Fruit fly (Drosophila melanogaster) whole organism, prepupa: ENCODE results near the gene GCC88.
A peak's percentile ranks its signal among the peaks of the same experiment; 100 is the strongest.

Source experiments
- CG10631 ChIP-seq: fragments of 200-800 bp; sonication (Bioruptor generic); optimal IDR thresholded peaks from 2 replicates; lab custom pipeline; 2016; ENCODE audit warnings: missing biosample characterization, missing genetic modification characterization
- CG10669 ChIP-seq: fragments of 200-800 bp; sonication (Bioruptor generic); optimal IDR thresholded peaks from 3 replicates; lab custom pipeline; 2018; ENCODE audit warnings: missing biosample characterization, mild to moderate bottlenecking, missing genetic modification characterization, moderate library complexity
- CG11762 ChIP-seq: fragments of 200-800 bp; sonication (Bioruptor generic); optimal IDR thresholded peaks from 3 replicates; lab custom pipeline; 2016; ENCODE audit warnings: missing biosample characterization, missing genetic modification characterization; ENCODE audit not compliant: insufficient read depth
- CG11902 ChIP-seq: fragments of 200-800 bp; sonication (Bioruptor generic); optimal IDR thresholded peaks from 3 replicates; lab custom pipeline; 2016; ENCODE audit warnings: missing biosample characterization, missing genetic modification characterization
- CG1621 ChIP-seq: fragments of 200-800 bp; sonication (Bioruptor generic); optimal IDR thresholded peaks from 3 replicates; lab custom pipeline; 2018; ENCODE audit warnings: missing biosample characterization, mild to moderate bottlenecking, missing genetic modification characterization
- CG3032 ChIP-seq: fragments of 200-800 bp; optimal IDR thresholded peaks from 2 replicates; lab custom pipeline; 2019; ENCODE audit warnings: missing biosample characterization, mild to moderate bottlenecking, missing genetic modification characterization, moderate library complexity
- CG31627 ChIP-seq: fragments of 200-800 bp; sonication (Bioruptor generic); optimal IDR thresholded peaks from 3 replicates; lab custom pipeline; 2016; ENCODE audit warnings: missing biosample characterization, missing genetic modification characterization
- CG32006 ChIP-seq: fragments of 200-800 bp; sonication (Bioruptor generic); optimal IDR thresholded peaks from 3 replicates; lab custom pipeline; 2017; ENCODE audit warnings: missing biosample characterization, mild to moderate bottlenecking, missing genetic modification characterization
- CG34406 ChIP-seq: fragments of 200-800 bp; sonication (Bioruptor generic); optimal IDR thresholded peaks from 3 replicates; lab custom pipeline; 2016; ENCODE audit warnings: missing biosample characterization, missing genetic modification characterization
- CG6163 ChIP-seq: fragments of 200-800 bp; sonication (Bioruptor generic); IDR thresholded peaks from 3 replicates; pipeline ENCODE4 v1.3.6; 2022; ENCODE audit warnings: missing biosample characterization, missing genetic modification characterization
- CG6276 ChIP-seq: fragments of 200-800 bp; sonication (Bioruptor generic); optimal IDR thresholded peaks from 2 replicates; lab custom pipeline; 2017; ENCODE audit warnings: missing biosample characterization, mild to moderate bottlenecking, missing genetic modification characterization
- CG6792 ChIP-seq: fragments of 200-800 bp; sonication (Bioruptor generic); optimal IDR thresholded peaks from 3 replicates; lab custom pipeline; 2016; ENCODE audit warnings: missing biosample characterization, missing genetic modification characterization
- CG6808 ChIP-seq: fragments of 200-800 bp; sonication (Bioruptor generic); optimal IDR thresholded peaks from 3 replicates; lab custom pipeline; 2017; ENCODE audit warnings: missing biosample characterization, missing genetic modification characterization, mild to moderate bottlenecking, moderate library complexity, missing genetic modification reagents
- CG6854 ChIP-seq: fragments of 200-800 bp; sonication (Bioruptor generic); optimal IDR thresholded peaks from 2 replicates; lab custom pipeline; 2017; ENCODE audit warnings: missing biosample characterization, mild to moderate bottlenecking, missing genetic modification characterization
- CG7368 ChIP-seq: fragments of 200-800 bp; sonication (Bioruptor generic); optimal IDR thresholded peaks from 3 replicates; lab custom pipeline; 2016; ENCODE audit warnings: missing biosample characterization, missing genetic modification characterization
- CG8319 ChIP-seq: fragments of 200-800 bp; sonication (Bioruptor generic); optimal IDR thresholded peaks from 3 replicates; lab custom pipeline; 2016; ENCODE audit warnings: missing biosample characterization, missing genetic modification characterization
- Eip93F ChIP-seq: fragments of 200-800 bp; sonication (Bioruptor generic); optimal IDR thresholded peaks from 2 replicates; lab custom pipeline; 2016; ENCODE audit warnings: missing biosample characterization, mild to moderate bottlenecking, missing genetic modification characterization
- Ets21C ChIP-seq: fragments of 200-800 bp; sonication (Bioruptor generic); optimal IDR thresholded peaks from 3 replicates; lab custom pipeline; 2016; ENCODE audit warnings: missing biosample characterization, missing genetic modification characterization
- Gug ChIP-seq: fragments of 200-800 bp; sonication (Bioruptor generic); IDR thresholded peaks from 2 replicates; pipeline ENCODE4 v1.3.6; 2022; ENCODE audit warnings: missing biosample characterization, missing genetic modification characterization
- Hr38 ChIP-seq: sonication (Bioruptor generic); optimal IDR thresholded peaks from 2 replicates; lab custom pipeline; 2016; ENCODE audit warnings: missing biosample characterization, missing genetic modification characterization
- Hr39 ChIP-seq: fragments of 200-800 bp; sonication (Bioruptor generic); optimal IDR thresholded peaks from 2 replicates; lab custom pipeline; 2016; ENCODE audit warnings: missing biosample characterization, missing genetic modification characterization
- Hr4 ChIP-seq: fragments of 200-800 bp; sonication (Bioruptor generic); optimal IDR thresholded peaks from 3 replicates; lab custom pipeline; 2016; ENCODE audit warnings: missing biosample characterization, missing genetic modification characterization
- Smox ChIP-seq: fragments of 200-800 bp; sonication (Bioruptor generic); optimal IDR thresholded peaks from 3 replicates; lab custom pipeline; 2016; ENCODE audit warnings: missing biosample characterization, missing genetic modification characterization
- Sox15 ChIP-seq: fragments of 200-800 bp; sonication (Bioruptor generic); optimal IDR thresholded peaks from 3 replicates; lab custom pipeline; 2016; ENCODE audit warnings: missing biosample characterization, missing genetic modification characterization
- cyc ChIP-seq: fragments of 200-800 bp; sonication (Bioruptor generic); optimal IDR thresholded peaks from 3 replicates; lab custom pipeline; 2016; ENCODE audit warnings: missing biosample characterization, missing genetic modification characterization
- dac ChIP-seq: fragments of 200-800 bp; sonication (Bioruptor generic); optimal IDR thresholded peaks from 2 replicates; lab custom pipeline; 2017; ENCODE audit warnings: missing biosample characterization, mild to moderate bottlenecking, missing genetic modification characterization
- dsx ChIP-seq: fragments of 200-800 bp; optimal IDR thresholded peaks from 3 replicates; lab custom pipeline; 2019; ENCODE audit warnings: missing biosample characterization, mild to moderate bottlenecking, missing genetic modification characterization, moderate library complexity; ENCODE audit not compliant: poor library complexity, severe bottlenecking
- fd59A ChIP-seq: fragments of 200-800 bp; sonication (Bioruptor generic); optimal IDR thresholded peaks from 2 replicates; lab custom pipeline; 2017; ENCODE audit warnings: missing biosample characterization, mild to moderate bottlenecking, missing genetic modification characterization, missing genetic modification reagents
- fd85E ChIP-seq: fragments of 200-800 bp; sonication (Bioruptor generic); optimal IDR thresholded peaks from 3 replicates; lab custom pipeline; 2016; ENCODE audit warnings: missing biosample characterization, missing genetic modification characterization
- fkh ChIP-seq: fragments of 200-800 bp; sonication (Bioruptor generic); optimal IDR thresholded peaks from 3 replicates; lab custom pipeline; 2017; ENCODE audit warnings: missing biosample characterization, mild to moderate bottlenecking, missing genetic modification characterization, moderate library complexity
- salr ChIP-seq, 2 experiments: fragments of 200-800 bp; sonication (Bioruptor generic); optimal IDR thresholded peaks; 3 replicates each; lab custom pipeline; 2016 to 2018; ENCODE audit warnings: missing biosample characterization in 2 of 2, missing genetic modification characterization in 2 of 2, mild to moderate bottlenecking in 1 of 2
- spab ChIP-seq: fragments of 200-800 bp; sonication (Bioruptor generic); optimal IDR thresholded peaks from 2 replicates; lab custom pipeline; 2017; ENCODE audit warnings: missing biosample characterization, mild to moderate bottlenecking, missing genetic modification characterization, missing genetic modification reagents
- svp ChIP-seq: fragments of 200-800 bp; sonication (Bioruptor generic); peaks from one replicate; lab custom pipeline; 2016; ENCODE audit warnings: missing biosample characterization, missing genetic modification characterization
- topi ChIP-seq: fragments of 200-800 bp; sonication (Bioruptor generic); optimal IDR thresholded peaks from 3 replicates; lab custom pipeline; 2016; ENCODE audit warnings: missing biosample characterization, missing genetic modification characterization

GCC88 gene

DNA sequence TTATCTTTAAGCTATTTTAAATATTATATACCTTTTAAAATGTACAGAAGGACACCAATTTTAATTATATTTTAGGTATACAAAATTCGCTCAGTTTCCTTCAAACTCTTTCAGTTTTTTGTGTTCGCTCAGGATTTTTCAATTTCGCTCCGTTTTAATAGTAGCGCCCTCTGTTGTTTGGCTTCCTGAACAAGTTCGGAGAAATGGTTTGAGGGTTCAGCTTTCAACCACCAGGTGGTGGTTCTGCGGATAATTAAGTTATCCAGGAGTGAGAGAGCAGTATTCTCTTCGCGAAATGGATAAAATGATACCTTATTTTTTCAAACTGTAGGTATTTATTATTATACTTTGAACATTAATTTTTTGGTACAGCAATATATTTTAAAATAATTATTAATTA lies 38.6 kb upstream of the GCC88 start (continued):
- no peak for TF ChIP-seq CG6854
- TF ChIP-seq spab (GFP tag; lab: Kevin White, UChicago), result peak; percentile 32
- TF ChIP-seq CG1621, result peak; percentile 25
- peak; percentile 60 for TF ChIP-seq Hr4 (GFP tag; lab: Kevin White, UChicago)
- no peak for TF ChIP-seq fkh (GFP tag; lab: Kevin White, UChicago)
- peak; percentile 8 for TF ChIP-seq dsx (GFP tag; lab: Kevin White, UChicago)
- peak; percentile 37 for TF ChIP-seq fd59A (GFP tag; lab: Kevin White, UChicago)
- TF ChIP-seq topi (GFP tag; lab: Kevin White, UChicago), result peak; percentile 53
- TF ChIP-seq CG10669 (GFP tag; lab: Kevin White, UChicago), result peak; percentile 64
- peak; percentile 11 for TF ChIP-seq fd85E (GFP tag; lab: Kevin White, UChicago)
- TF ChIP-seq CG34406 (GFP tag; lab: Kevin White, UChicago), result peak; percentile 24
- peak; percentile 33 for TF ChIP-seq CG31627
- peak; percentile 9 for TF ChIP-seq Smox (GFP tag; lab: Kevin White, UChicago)
- no peak for TF ChIP-seq Hr38 (GFP tag; lab: Kevin White, UChicago)
- TF ChIP-seq salr (GFP tag; optimal IDR thresholded peaks at IDR 0.05; lab: Kevin White, UChicago), result peak in 1 of 2 experiments; percentile 61
- TF ChIP-seq CG3032, result no peak
- TF ChIP-seq Hr39 (GFP tag; lab: Kevin White, UChicago), result peak; percentile 37
- TF ChIP-seq Ets21C (GFP tag; lab: Kevin White, UChicago), result no peak
- TF ChIP-seq CG11902, result no peak
- peak; percentile 53 for TF ChIP-seq CG32006
- TF ChIP-seq CG11762, result peak; percentile 45
- peak; percentile 65 for TF ChIP-seq CG6163 (GFP tag; lab: Robert Waterston, UW)
- no peak for TF ChIP-seq Sox15 (GFP tag; lab: Kevin White, UChicago)
- TF ChIP-seq Eip93F, result no peak
- peak; percentile 50 for TF ChIP-seq svp (GFP tag; lab: Kevin White, UChicago)
- peak; percentile 39 for TF ChIP-seq CG6276
- TF ChIP-seq dac (GFP tag; lab: Kevin White, UChicago), result peak; percentile 74
- peak; percentile 4 for TF ChIP-seq CG8319 (GFP tag; lab: Kevin White, UChicago)

- TF ChIP-seq Ets21C (GFP tag; lab: Kevin White, UChicago) (no peak), CG6808 (no peak), cyc (GFP tag; lab: Kevin White, UChicago) (no peak), Smox (GFP tag; lab: Kevin White, UChicago) (no peak), dac (GFP tag; lab: Kevin White, UChicago) (no peak), spab (GFP tag; lab: Kevin White, UChicago) (no peak)
Measured at dm6 chr3R:11263579-11263978, 33.2 kb upstream of the GCC88 start.

- TF ChIP-seq CG31627 (no peak), CG34406 (GFP tag; lab: Kevin White, UChicago) (no peak), svp (GFP tag; lab: Kevin White, UChicago) (no peak), Gug (GFP tag; lab: Robert Waterston, UW) (no peak), CG6792 (no peak), salr (GFP tag; optimal IDR thresholded peaks at IDR 0.05; lab: Kevin White, UChicago) (no peak)
- TF ChIP-seq, all 60 proteins: peak for 0
Measured at dm6 chr3R:11260966-11261530, 30.6 kb upstream of the GCC88 start.

- TF ChIP-seq CG7368 (GFP tag; lab: Kevin White, UChicago) (no peak), Gug (GFP tag; lab: Robert Waterston, UW) (no peak), fd85E (GFP tag; lab: Kevin White, UChicago) (no peak), cyc (GFP tag; lab: Kevin White, UChicago) (no peak), CG10631 (GFP tag; lab: Kevin White, UChicago) (no peak)
Measured at dm6 chr3R:11257537-11257936, 27.1 kb upstream of the GCC88 start.
